Worm (Caenorhabditis elegans): Measurements from ENCODE around the gene fbxb-35.

Gene fbxb-35

DNA sequence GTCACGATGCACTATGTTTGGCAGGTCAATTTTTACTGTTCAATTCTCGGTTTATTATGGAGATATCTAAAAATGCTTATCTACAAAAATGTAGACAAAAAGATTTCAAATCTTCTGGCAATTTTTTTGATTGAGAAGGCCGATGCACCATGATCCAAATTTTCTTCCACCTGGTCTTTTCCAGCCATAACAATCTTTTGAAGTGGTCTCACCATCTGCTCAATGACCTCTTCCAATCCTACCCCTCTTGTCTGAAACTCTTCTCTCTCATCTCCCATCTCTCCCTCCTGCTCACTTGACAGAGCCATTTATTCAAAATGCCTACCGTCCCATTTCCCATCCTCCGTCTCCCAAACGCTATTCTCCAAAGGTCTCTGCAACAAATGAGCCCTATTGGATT lies at the start of gene fbxb-35:
TSS of gene fbxb-35 (plus strand) at position 301 of the 400 bp plus-strand sequence.
- TF ChIP-seq somi-1 (GFP tag; optimal IDR thresholded peaks at IDR 0.05): no peak
- TF ChIP-seq nhr-179 (tag; optimal IDR thresholded peaks at IDR 0.05): no peak
- no peak for TF ChIP-seq ztf-18 (tag; optimal IDR thresholded peaks at IDR 0.05)
- no peak for TF ChIP-seq F23B12.7 (tag; optimal IDR thresholded peaks at IDR 0.05; ENCODE audit: insufficient read depth)
- TF ChIP-seq Y53G8AR.9 (GFP tag; conservative IDR thresholded peaks at IDR 0.05): no peak
- TF ChIP-seq mxl-1 (tag; optimal IDR thresholded peaks at IDR 0.05): no peak
- TF ChIP-seq nfya-1 (tag; optimal IDR thresholded peaks at IDR 0.05; ENCODE audit: borderline replicate concordance, insufficient read depth): no peak

DNA sequence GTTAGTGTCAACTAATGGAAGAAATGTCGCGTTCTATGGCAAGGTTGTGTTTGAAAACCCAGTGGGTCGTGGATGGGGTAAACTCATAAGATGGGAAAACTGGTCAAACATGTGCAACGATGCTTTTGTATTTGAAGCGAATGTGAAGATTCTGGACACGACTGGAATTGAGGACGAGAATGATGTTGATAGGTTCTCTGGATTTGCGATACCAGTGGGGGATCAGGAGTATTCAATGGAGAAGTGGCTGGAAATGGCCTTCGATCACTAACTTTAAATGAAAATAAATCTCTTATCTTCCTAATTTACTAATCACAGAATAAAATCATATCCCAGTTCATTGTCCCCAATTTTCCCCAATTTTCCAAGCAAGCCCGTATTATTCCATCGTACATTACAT lies 40.3 kb upstream of the fbxb-35 start:
- TF ChIP-seq madf-3 (GFP tag; IDR thresholded peaks at IDR 0.05) (no peak), tbp1 (GFP tag; optimal IDR thresholded peaks at IDR 0.05) (no peak), bed-1 (GFP tag; IDR thresholded peaks at IDR 0.05) (no peak), rec-8 (tag; optimal IDR thresholded peaks at IDR 0.05) (no peak), akir-1 (GFP tag; optimal IDR thresholded peaks at IDR 0.05) (no peak), lin-35 (GFP tag; optimal IDR thresholded peaks at IDR 0.05) (no peak), aptf-2 (GFP tag; conservative IDR thresholded peaks at IDR 0.05) (no peak), B0336.3 (GFP tag; IDR thresholded peaks at IDR 0.05) (no peak), gei-17 (GFP tag; optimal IDR thresholded peaks at IDR 0.05) (no peak), F52B5.7 (tag; optimal IDR thresholded peaks at IDR 0.05) (no peak), cebp-2 (GFP tag; IDR thresholded peaks at IDR 0.05) (no peak), bed-2 (GFP tag; IDR thresholded peaks at IDR 0.05) (no peak), let-526 (GFP tag; IDR thresholded peaks at IDR 0.05) (no peak)

ce11 chrII:2012698-2013097 lies 38.8 kb upstream of the fbxb-35 start, which contains the start of gene F59H6.15:
Gene F59H6.15 (plus strand): TSS chrII:2012998.
- TF ChIP-seq snpc-1.3 (tag; optimal IDR thresholded peaks at IDR 0.05; ENCODE audit: insufficient read depth) (no peak), hmg-20 (GFP tag; IDR thresholded peaks at IDR 0.05) (no peak), F37B4.10 (GFP tag; IDR thresholded peaks at IDR 0.05) (no peak), him-1 (tag; optimal IDR thresholded peaks at IDR 0.05) (no peak), unc-62 (GFP tag; optimal IDR thresholded peaks at IDR 0.05) (no peak), lsl-1 (GFP tag; optimal IDR thresholded peaks at IDR 0.05) (no peak), gei-17 (GFP tag; optimal IDR thresholded peaks at IDR 0.05) (no peak), attf-3 (GFP tag; conservative IDR thresholded peaks at IDR 0.05) (no peak), rcor-1 (GFP tag; IDR thresholded peaks at IDR 0.05) (no peak), attf-5 (GFP tag; optimal IDR thresholded peaks at IDR 0.05) (no peak), mcd-1 (GFP tag; IDR thresholded peaks at IDR 0.05) (no peak), Y53G8AR.9 (GFP tag; conservative IDR thresholded peaks at IDR 0.05) (no peak), B0035.1 (tag; optimal IDR thresholded peaks at IDR 0.05) (no peak), egrh-3 (GFP tag; IDR thresholded peaks at IDR 0.05) (no peak), F10E7.11 (tag; optimal IDR thresholded peaks at IDR 0.05) (no peak), Y67H2A.10 (GFP tag; conservative IDR thresholded peaks at IDR 0.05) (no peak), dox-1 (GFP tag; IDR thresholded peaks at IDR 0.05) (no peak), pbrm-1 (GFP tag; IDR thresholded peaks at IDR 0.05) (no peak), lin-35 (GFP tag; optimal IDR thresholded peaks at IDR 0.05) (no peak)
